Fruit fly (Drosophila melanogaster): ENCODE measurements around the gene CG10026.

The CG10026 gene

DNA sequence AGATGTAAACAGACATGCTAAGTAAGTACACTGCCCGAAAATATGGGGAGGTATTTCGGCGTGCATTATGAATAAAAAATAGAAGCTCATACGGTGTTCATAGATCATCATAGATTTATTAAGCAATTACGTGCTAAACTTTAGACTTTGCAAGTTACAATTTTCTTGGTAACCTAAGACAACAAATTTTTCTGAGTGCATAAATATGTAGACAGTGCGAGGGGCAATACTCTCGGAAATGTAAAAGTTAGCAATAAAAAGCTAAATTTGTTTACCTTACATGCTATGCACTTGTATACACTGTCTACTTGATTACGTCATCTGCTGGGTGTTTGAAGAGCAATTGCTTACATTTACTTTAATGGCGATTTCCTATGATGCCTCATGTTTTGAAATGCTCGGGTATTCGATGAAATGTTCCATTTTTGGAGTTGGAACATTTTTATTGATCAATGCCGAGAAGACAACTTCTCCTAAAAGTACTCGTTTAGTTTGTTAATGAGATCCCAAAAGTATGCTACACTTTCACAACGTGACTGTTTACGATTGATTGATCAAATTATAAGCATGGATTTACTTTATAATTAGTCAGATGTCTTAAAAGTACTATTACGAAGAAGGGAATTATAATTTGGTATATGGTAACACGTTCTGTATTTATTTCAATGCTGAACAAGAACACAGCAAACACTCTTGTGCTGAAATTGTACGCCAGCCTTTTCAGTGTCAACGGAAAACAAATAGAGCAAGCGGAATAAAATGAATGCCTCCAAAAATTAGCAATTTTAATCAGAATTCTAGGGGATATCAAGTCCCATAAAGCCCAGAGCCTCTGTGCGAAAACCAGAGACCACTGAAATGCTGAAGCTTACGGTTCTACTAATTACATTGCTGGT lies 37.2 kb upstream of the CG10026 start, which contains the start of gene Lectin-galC1 (continued):
- no peak for TF ChIP-seq Dll (GFP tag; IDR thresholded peaks at IDR 0.05; ENCODE audit: partially characterized antibody)
- no peak for TF ChIP-seq Kr (GFP tag; optimal IDR thresholded peaks at IDR 0.05)
- peak; percentile 80 for TF ChIP-seq CG10267 (tag; optimal IDR thresholded peaks at IDR 0.05)
- TF ChIP-seq CG16779 (GFP tag; IDR thresholded peaks at IDR 0.05) = no peak
- TF ChIP-seq ken (GFP tag; IDR thresholded peaks at IDR 0.05) = peak; percentile 87
- TF ChIP-seq CG3726 (GFP tag; IDR thresholded peaks at IDR 0.05) = 0 out of 3 replicates have a peak, but pooled peaks have one; percentile 81
- TF ChIP-seq unpg (GFP tag; optimal IDR thresholded peaks at IDR 0.05) = peak; percentile 93
- TF ChIP-seq tll (GFP tag; optimal IDR thresholded peaks at IDR 0.05) = no peak
- TF ChIP-seq CG4282 (GFP tag; optimal IDR thresholded peaks at IDR 0.05) = peak; percentile 77
- TF ChIP-seq Oli (tag; optimal IDR thresholded peaks at IDR 0.05) = peak; percentile 91
- no peak for TF ChIP-seq CG34376 (GFP tag; optimal IDR thresholded peaks at IDR 0.05)
- peak; percentile 71 to 91 for TF ChIP-seq Hr51 (GFP tag; optimal IDR thresholded peaks at IDR 0.05)
- peak; percentile 86 for TF ChIP-seq bab2 (GFP tag; optimal IDR thresholded peaks at IDR 0.05)
- peak; percentile 35 for TF ChIP-seq stwl (tag; optimal IDR thresholded peaks at IDR 0.05)
- peak; percentile 56 for TF ChIP-seq CG15073 (GFP tag; optimal IDR thresholded peaks at IDR 0.05)
- TF ChIP-seq Sin3A (optimal IDR thresholded peaks at IDR 0.05) = no peak
- TF ChIP-seq yki (optimal IDR thresholded peaks at IDR 0.05) = no peak
- TF ChIP-seq Drgx (GFP tag; IDR thresholded peaks at IDR 0.05) = peak; percentile 86
- TF ChIP-seq gfzf (GFP tag; optimal IDR thresholded peaks at IDR 0.05) = no peak
- TF ChIP-seq B-H1 (GFP tag; IDR thresholded peaks at IDR 0.05) = peak; percentile 81
- peak; percentile 84 for TF ChIP-seq Rfx (GFP tag; IDR thresholded peaks at IDR 0.05)
- TF ChIP-seq Hey (tag; optimal IDR thresholded peaks at IDR 0.05) = peak; percentile 28
- TF ChIP-seq lmd (GFP tag; IDR thresholded peaks at IDR 0.05) = no peak; the same call in 1 of the 2 replicates
- TF ChIP-seq CG13287 (GFP tag; IDR thresholded peaks at IDR 0.05; ENCODE audit: partially characterized antibody) = no peak
- peak; percentile 78 for TF ChIP-seq Atf-2 (GFP tag; optimal IDR thresholded peaks at IDR 0.05)
- peak; percentile 88 for TF ChIP-seq pum (GFP tag; optimal IDR thresholded peaks at IDR 0.05)
- TF ChIP-seq CG7987 (GFP tag; optimal IDR thresholded peaks at IDR 0.05) = peak; percentile 8
- TF ChIP-seq CG17802 (tag; optimal IDR thresholded peaks at IDR 0.05) = peak; percentile 68
- peak; percentile 88 for TF ChIP-seq seq (GFP tag; IDR thresholded peaks at IDR 0.05)
- TF ChIP-seq CG3847 (GFP tag; IDR thresholded peaks at IDR 0.05) = peak; percentile 73
- no peak for TF ChIP-seq cad (GFP tag; optimal IDR thresholded peaks at IDR 0.05)
- no peak for TF ChIP-seq Hr39 (optimal IDR thresholded peaks at IDR 0.05)
- TF ChIP-seq sqz (GFP tag; optimal IDR thresholded peaks at IDR 0.05) = peak; percentile 75
- peak; percentile 82 for TF ChIP-seq kay (GFP tag; optimal IDR thresholded peaks at IDR 0.05)
- TF ChIP-seq ro (GFP tag; IDR thresholded peaks at IDR 0.05) = no peak; the same call in 1 of the 2 replicates
- TF ChIP-seq gcm2 (GFP tag; optimal IDR thresholded peaks at IDR 0.05) = peak; percentile 84
- peak; percentile 76 for TF ChIP-seq CG5953 (GFP tag; IDR thresholded peaks at IDR 0.05)
- TF ChIP-seq Xrp1 (GFP tag; IDR thresholded peaks at IDR 0.05) = peak; percentile 92
- no peak for TF ChIP-seq ftz-f1 (GFP tag; optimal IDR thresholded peaks at IDR 0.05)
- peak; percentile 68 for TF ChIP-seq CG8359 (GFP tag; optimal IDR thresholded peaks at IDR 0.05; ENCODE audit: borderline replicate concordance)
- peak; percentile 88 for TF ChIP-seq CG2678 (tag; optimal IDR thresholded peaks at IDR 0.05)
- TF ChIP-seq CG3065 (GFP tag; optimal IDR thresholded peaks at IDR 0.05) = peak; percentile 83
- TF ChIP-seq CG5180 (GFP tag; optimal IDR thresholded peaks at IDR 0.05) = peak; percentile 76
- no peak for TF ChIP-seq bigmax (GFP tag; optimal IDR thresholded peaks at IDR 0.05)
- TF ChIP-seq fd102C (GFP tag; optimal IDR thresholded peaks at IDR 0.05) = peak; percentile 72
- TF ChIP-seq kni (GFP tag; optimal IDR thresholded peaks at IDR 0.05) = peak; percentile 29
- TF ChIP-seq sr (GFP tag; IDR thresholded peaks at IDR 0.05) = peak; percentile 79
- TF ChIP-seq aop (GFP tag; IDR thresholded peaks at IDR 0.05) = peak; percentile 63; the same call in 1 of the 2 replicates
- peak; percentile 72 for TF ChIP-seq CG6854 (GFP tag; optimal IDR thresholded peaks at IDR 0.05)
